Fruit fly (Drosophila melanogaster): ENCODE results near the gene sw.

The sw gene

DNA sequence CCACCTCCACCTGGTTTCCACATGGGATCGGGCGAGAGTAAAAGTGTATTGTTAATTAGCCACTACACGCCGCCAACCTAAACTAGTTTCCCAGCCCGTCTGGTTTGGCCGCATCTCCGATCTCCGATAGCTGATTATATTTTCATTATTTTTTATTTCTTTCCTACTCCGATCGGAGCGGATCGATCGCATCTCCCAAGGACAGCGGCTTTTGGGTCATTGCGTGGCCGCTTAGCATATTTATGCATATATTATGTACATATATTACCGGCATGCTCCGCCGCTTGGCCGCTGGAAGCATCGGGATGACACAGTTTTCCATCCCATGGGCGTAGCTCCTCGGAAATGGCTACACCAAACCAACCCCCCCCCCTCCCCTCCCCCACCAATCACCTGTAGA is 1.7 kb upstream of the sw start (continued):
- TF ChIP-seq twi (tag; optimal IDR thresholded peaks at IDR 0.05) (no peak), CG7928 (GFP tag; optimal IDR thresholded peaks at IDR 0.05) (no peak), pita (GFP tag; optimal IDR thresholded peaks at IDR 0.05) (no peak), nerfin-1 (tag; optimal IDR thresholded peaks at IDR 0.05) (no peak), vvl (GFP tag; IDR thresholded peaks at IDR 0.05) (peak; percentile 96), CG10431 (GFP tag; optimal IDR thresholded peaks at IDR 0.05) (no peak), bigmax (GFP tag; optimal IDR thresholded peaks at IDR 0.05) (no peak), btn (GFP tag; optimal IDR thresholded peaks at IDR 0.05) (no peak), CG10366 (GFP tag; IDR thresholded peaks at IDR 0.05) (no peak), Vsx1 (GFP tag; optimal IDR thresholded peaks at IDR 0.05) (peak; percentile 47), CG4282 (GFP tag; optimal IDR thresholded peaks at IDR 0.05) (no peak), CG12942 (GFP tag; optimal IDR thresholded peaks at IDR 0.05) (no peak), crol (GFP tag; IDR thresholded peaks at IDR 0.05) (peak; percentile 64), CG14667 (GFP tag; IDR thresholded peaks at IDR 0.05) (no peak), CG17361 (GFP tag; IDR thresholded peaks at IDR 0.05) (no peak), abd-A (tag; optimal IDR thresholded peaks at IDR 0.05) (peak; percentile 91), inv (GFP tag; IDR thresholded peaks at IDR 0.05; ENCODE audit: partially characterized antibody) (no peak), Bdp1 (GFP tag; optimal IDR thresholded peaks at IDR 0.05) (no peak), CG2678 (tag; optimal IDR thresholded peaks at IDR 0.05) (no peak), bcd (GFP tag; optimal IDR thresholded peaks at IDR 0.05) (no peak), bowl (GFP tag; IDR thresholded peaks at IDR 0.05) (no peak), Neu2 (GFP tag; optimal IDR thresholded peaks at IDR 0.05; ENCODE audit: borderline replicate concordance) (no peak), CG12769 (tag; optimal IDR thresholded peaks at IDR 0.05) (peak; percentile 89), schlank (tag; optimal IDR thresholded peaks at IDR 0.05) (no peak), her (GFP tag; optimal IDR thresholded peaks at IDR 0.05) (no peak), salm (tag; optimal IDR thresholded peaks at IDR 0.05) (no peak), CG11398 (GFP tag; optimal IDR thresholded peaks at IDR 0.05) (no peak), MTF-1 (GFP tag; optimal IDR thresholded peaks at IDR 0.05; ENCODE audit: borderline replicate concordance) (no peak), CG17359 (tag; optimal IDR thresholded peaks at IDR 0.05) (no peak), Blimp-1 (GFP tag; optimal IDR thresholded peaks at IDR 0.05) (peak; percentile 80), crc (GFP tag; optimal IDR thresholded peaks at IDR 0.05) (no peak), insv (GFP tag; optimal IDR thresholded peaks at IDR 0.05) (no peak), B-H2 (GFP tag; optimal IDR thresholded peaks at IDR 0.05) (no peak), CG6791 (GFP tag; IDR thresholded peaks at IDR 0.05; ENCODE audit: partially characterized antibody) (no peak), esg (GFP tag; conservative IDR thresholded peaks at IDR 0.05) (no peak), jumu (GFP tag; optimal IDR thresholded peaks at IDR 0.05) (no peak), exex (tag; optimal IDR thresholded peaks at IDR 0.05) (no peak), CG17328 (GFP tag; IDR thresholded peaks at IDR 0.05) (no peak), klu (GFP tag; IDR thresholded peaks at IDR 0.05) (no peak), tup (GFP tag; optimal IDR thresholded peaks at IDR 0.05) (no peak), vnd (GFP tag; IDR thresholded peaks at IDR 0.05; ENCODE audit: partially characterized antibody) (no peak), CG30020 (tag; optimal IDR thresholded peaks at IDR 0.05) (no peak), CG11695 (GFP tag; IDR thresholded peaks at IDR 0.05) (no peak), phol (tag; optimal IDR thresholded peaks at IDR 0.05) (no peak), CG12391 (tag; optimal IDR thresholded peaks at IDR 0.05) (no peak), Gsc (GFP tag; IDR thresholded peaks at IDR 0.05) (no peak), CG13123 (GFP tag; optimal IDR thresholded peaks at IDR 0.05) (no peak), trh (GFP tag; optimal IDR thresholded peaks at IDR 0.05) (no peak), jigr1 (GFP tag; IDR thresholded peaks at IDR 0.05) (no peak), ci (GFP tag; IDR thresholded peaks at IDR 0.05) (no peak), CG17912 (GFP tag; optimal IDR thresholded peaks at IDR 0.05) (no peak), pzg (GFP tag; optimal IDR thresholded peaks at IDR 0.05) (no peak)

Data from whole organism, embryonic.